Worm (Caenorhabditis elegans) whole organism, L1 larva: ENCODE data around the gene pgp-11.
A peak's percentile ranks its signal among the peaks of the same experiment; 100 is the strongest.

Experiments used
- C04F5.9 ChIP-seq: sonication (generic microtip); optimal IDR thresholded peaks from 2 replicates; lab custom pipeline; 2016; ENCODE audit warnings: missing genetic modification characterization, missing compliant biosample characterization
- C16A3.4 ChIP-seq: fragments of 150-350 bp; optimal IDR thresholded peaks from 2 replicates; lab custom pipeline; 2014; ENCODE audit warnings: missing biosample characterization, missing genetic modification characterization
- F16B12.6 ChIP-seq: fragments of 150-350 bp; optimal IDR thresholded peaks from 2 replicates; lab custom pipeline; 2014; ENCODE audit warnings: missing biosample characterization, missing genetic modification characterization
- alr-1 ChIP-seq: fragments of 200-800 bp; sonication (Bioruptor generic); optimal IDR thresholded peaks from 2 replicates; lab custom pipeline; 2018; ENCODE audit warnings: borderline replicate concordance, mild to moderate bottlenecking, missing genetic modification characterization, missing compliant biosample characterization
- aly-2 ChIP-seq: fragments of 150-350 bp; optimal IDR thresholded peaks from 2 replicates; lab custom pipeline; 2014; ENCODE audit warnings: missing biosample characterization, missing genetic modification characterization
- ama-1 ChIP-seq: fragments of 150-350 bp; optimal IDR thresholded peaks from 2 replicates; lab custom pipeline; 2014
- ceh-63 ChIP-seq: fragments of 200-800 bp; sonication (Bioruptor generic); optimal IDR thresholded peaks from 2 replicates; lab custom pipeline; 2018; ENCODE audit warnings: mild to moderate bottlenecking, missing genetic modification characterization, missing compliant biosample characterization
- ceh-88 ChIP-seq: fragments of 200-800 bp; sonication (Bioruptor generic); IDR thresholded peaks from 2 replicates; pipeline ENCODE4 v1.3.6; 2022; ENCODE audit warnings: missing genetic modification characterization, missing compliant biosample characterization
- ces-1 ChIP-seq: fragments of 150-350 bp; optimal IDR thresholded peaks from 2 replicates; lab custom pipeline; 2014; ENCODE audit warnings: missing biosample characterization, missing genetic modification reagents, missing genetic modification characterization
- efl-1 ChIP-seq, 4 experiments: fragments of 150-350 bp; optimal IDR thresholded peaks in 3 of 4; peaks in 1 of 4; 1 replicate in 1 of 4; 2 replicates in 3 of 4; lab custom pipeline; 2014; ENCODE audit warnings: missing biosample characterization in 2 of 4, missing genetic modification characterization in 2 of 4, missing genetic modification reagents in 2 of 4
- efl-3 ChIP-seq: fragments of 200-800 bp; sonication (Bioruptor generic); optimal IDR thresholded peaks from 2 replicates; lab custom pipeline; 2018; ENCODE audit warnings: mild to moderate bottlenecking, missing genetic modification characterization, missing compliant biosample characterization
- egl-13 ChIP-seq: sonication (generic microtip); optimal IDR thresholded peaks from 2 replicates; lab custom pipeline; 2016; ENCODE audit warnings: missing genotype, missing genetic modification reagents, missing genetic modification characterization, missing compliant biosample characterization
- egl-27 ChIP-seq, 2 experiments: fragments of 150-350 bp in 1 of 2; sonication (generic microtip); optimal IDR thresholded peaks; 3 replicates each; lab custom pipeline; 2017 to 2018; ENCODE audit warnings: missing biosample characterization in 2 of 2, missing genetic modification characterization in 2 of 2, missing genetic modification reagents in 2 of 2
- fkh-4 ChIP-seq: sonication (generic microtip); optimal IDR thresholded peaks from 2 replicates; lab custom pipeline; 2016; ENCODE audit warnings: missing compliant biosample characterization, missing genetic modification characterization, borderline replicate concordance
- fos-1 ChIP-seq: fragments of 150-350 bp; optimal IDR thresholded peaks from 2 replicates; lab custom pipeline; 2014; ENCODE audit warnings: missing biosample characterization, missing genetic modification characterization
- hlh-17 ChIP-seq: fragments of 200-800 bp; sonication (Bioruptor generic); optimal IDR thresholded peaks from 2 replicates; lab custom pipeline; 2018; ENCODE audit warnings: missing genetic modification characterization, mild to moderate bottlenecking, missing compliant biosample characterization, moderate library complexity, borderline replicate concordance
- hlh-4 ChIP-seq: sonication (generic microtip); optimal IDR thresholded peaks from 2 replicates; lab custom pipeline; 2016; ENCODE audit warnings: mild to moderate bottlenecking, missing genetic modification characterization, missing compliant biosample characterization
- irx-1 ChIP-seq: sonication (generic microtip); optimal IDR thresholded peaks from 2 replicates; lab custom pipeline; 2016; ENCODE audit warnings: missing genetic modification characterization, missing compliant biosample characterization
- lin-13 ChIP-seq: fragments of 150-350 bp; optimal IDR thresholded peaks from 2 replicates; lab custom pipeline; 2014; ENCODE audit warnings: missing biosample characterization, missing genetic modification reagents, missing genetic modification characterization
- lin-35 ChIP-seq, 2 experiments: fragments of 150-350 bp; optimal IDR thresholded peaks; 2 replicates each; lab custom pipeline; 2014; ENCODE audit warnings: missing biosample characterization in 2 of 2, missing genetic modification characterization in 2 of 2, missing genetic modification reagents in 2 of 2
- lin-39 ChIP-seq: fragments of 150-350 bp; optimal IDR thresholded peaks from 2 replicates; lab custom pipeline; 2014; ENCODE audit warnings: missing biosample characterization, missing genetic modification reagents, missing genetic modification characterization
- lir-3 ChIP-seq: sonication (generic microtip); optimal IDR thresholded peaks from 2 replicates; lab custom pipeline; 2016; ENCODE audit warnings: mild to moderate bottlenecking, missing genetic modification characterization, moderate library complexity, missing compliant biosample characterization; ENCODE audit not compliant: poor library complexity
- lsy-2 ChIP-seq, 2 experiments: fragments of 150-350 bp; optimal IDR thresholded peaks; 2 replicates each; lab custom pipeline; 2014; ENCODE audit warnings: missing biosample characterization in 2 of 2, missing genetic modification characterization in 2 of 2
- mdl-1 ChIP-seq, 2 experiments: fragments of 150-350 bp; optimal IDR thresholded peaks; 2 replicates each; lab custom pipeline; 2014 to 2017; ENCODE audit warnings: missing biosample characterization in 2 of 2, missing genetic modification characterization in 2 of 2, inconsistent platforms in 1 of 2
- nhr-20 ChIP-seq: sonication (generic microtip); optimal IDR thresholded peaks from 2 replicates; lab custom pipeline; 2016; ENCODE audit warnings: mild to moderate bottlenecking, missing genetic modification characterization, missing compliant biosample characterization
- nhr-237 ChIP-seq: fragments of 150-350 bp; optimal IDR thresholded peaks from 2 replicates; lab custom pipeline; 2014; ENCODE audit warnings: missing biosample characterization, missing genetic modification characterization
- nhr-28 ChIP-seq: fragments of 150-350 bp; optimal IDR thresholded peaks from 2 replicates; lab custom pipeline; 2014; ENCODE audit warnings: missing biosample characterization, missing genetic modification characterization
- nhr-47 ChIP-seq: sonication (generic microtip); optimal IDR thresholded peaks from 2 replicates; lab custom pipeline; 2016; ENCODE audit warnings: mild to moderate bottlenecking, missing genetic modification characterization, moderate library complexity, missing compliant biosample characterization
- nhr-71 ChIP-seq: sonication (generic microtip); optimal IDR thresholded peaks from 2 replicates; lab custom pipeline; 2016; ENCODE audit warnings: mild to moderate bottlenecking, missing genetic modification characterization, moderate library complexity, missing compliant biosample characterization
- nhr-77 ChIP-seq: fragments of 150-350 bp; optimal IDR thresholded peaks from 2 replicates; lab custom pipeline; 2014; ENCODE audit warnings: missing biosample characterization, missing genetic modification characterization
- nhr-90 ChIP-seq: sonication (generic microtip); optimal IDR thresholded peaks from 2 replicates; lab custom pipeline; 2016; ENCODE audit warnings: mild to moderate bottlenecking, missing genetic modification characterization, missing compliant biosample characterization; ENCODE audit not compliant: poor library complexity
- pag-3 ChIP-seq: sonication (generic microtip); optimal IDR thresholded peaks from 2 replicates; lab custom pipeline; 2017; ENCODE audit warnings: missing genetic modification characterization, mild to moderate bottlenecking, missing compliant biosample characterization, antibody characterized with exemption, borderline replicate concordance; ENCODE audit not compliant: insufficient read depth
- pax-3 ChIP-seq: fragments of 200-800 bp; sonication (Bioruptor generic); optimal IDR thresholded peaks from 2 replicates; lab custom pipeline; 2018; ENCODE audit warnings: mild to moderate bottlenecking, missing genetic modification characterization, moderate library complexity, missing compliant biosample characterization
- snpc-4 ChIP-seq: fragments of 150-350 bp; optimal IDR thresholded peaks from 2 replicates; lab custom pipeline; 2014; ENCODE audit warnings: missing biosample characterization, missing genetic modification characterization
- snu-23 ChIP-seq: sonication (generic microtip); optimal IDR thresholded peaks from 2 replicates; lab custom pipeline; 2016; ENCODE audit warnings: missing genetic modification characterization, missing compliant biosample characterization
- sptf-1 ChIP-seq: fragments of 150-350 bp; optimal IDR thresholded peaks from 2 replicates; lab custom pipeline; 2014; ENCODE audit warnings: missing biosample characterization, missing genetic modification characterization
- tbx-2 ChIP-seq: sonication (generic microtip); optimal IDR thresholded peaks from 2 replicates; lab custom pipeline; 2016; ENCODE audit warnings: missing genetic modification characterization, missing compliant biosample characterization
- tlp-1 ChIP-seq: fragments of 150-350 bp; optimal IDR thresholded peaks from 2 replicates; lab custom pipeline; 2014; ENCODE audit warnings: missing biosample characterization, missing genetic modification characterization
- unc-30 ChIP-seq: sonication (generic microtip); optimal IDR thresholded peaks from 2 replicates; lab custom pipeline; 2017; ENCODE audit warnings: missing biosample characterization, missing genetic modification characterization
- unc-98 ChIP-seq: fragments of 200-800 bp; sonication (Bioruptor generic); IDR thresholded peaks from 2 replicates; pipeline ENCODE4 v1.3.6; 2022; ENCODE audit warnings: missing genetic modification characterization, missing compliant biosample characterization
- vab-15 ChIP-seq: sonication (generic microtip); optimal IDR thresholded peaks from 2 replicates; lab custom pipeline; 2017; ENCODE audit warnings: missing genotype, mild to moderate bottlenecking, missing genetic modification characterization, missing compliant biosample characterization
- xbp-1 ChIP-seq: sonication (generic microtip); optimal IDR thresholded peaks from 2 replicates; lab custom pipeline; 2016; ENCODE audit warnings: missing genetic modification characterization, missing compliant biosample characterization
- zag-1 ChIP-seq: fragments of 150-350 bp; optimal IDR thresholded peaks from 2 replicates; lab custom pipeline; 2014; ENCODE audit warnings: missing biosample characterization, missing genetic modification characterization
- zip-4 ChIP-seq: fragments of 200-800 bp; sonication (Bioruptor generic); optimal IDR thresholded peaks from 2 replicates; lab custom pipeline; 2018; ENCODE audit warnings: mild to moderate bottlenecking, missing genetic modification characterization, moderate library complexity, missing compliant biosample characterization
- ztf-11 ChIP-seq, 2 experiments: sonication (generic microtip); optimal IDR thresholded peaks; 2 replicates each; lab custom pipeline; 2016 to 2017; ENCODE audit warnings: missing genetic modification characterization in 2 of 2, missing biosample characterization in 1 of 2, missing compliant biosample characterization in 1 of 2

pgp-11 gene

ce11 chrII:8022461-8022860 is 18.4 kb upstream of the pgp-11 start, which contains the start of gene hda-2:
Gene hda-2 (minus strand): TSS chrII:8022561.
- TF ChIP-seq hlh-4 (tag; lab: Kevin White, UChicago) (no peak), lin-35 (GFP tag; optimal IDR thresholded peaks at IDR 0.05; lab: Kevin White, UChicago) (no peak), nhr-77 (tag; lab: Kevin White, UChicago) (no peak), snpc-4 (no peak), irx-1 (tag; lab: Kevin White, UChicago) (no peak), unc-98 (GFP tag; lab: Robert Waterston, UW) (no peak), lsy-2 (tag; optimal IDR thresholded peaks at IDR 0.05; lab: Kevin White, UChicago) (no peak)

- TF ChIP-seq aly-2 (tag; lab: Kevin White, UChicago), result peak; percentile 47
- no peak for TF ChIP-seq nhr-71 (tag; lab: Kevin White, UChicago)
- TF ChIP-seq egl-27 (tag; optimal IDR thresholded peaks at IDR 0.05; lab: Kevin White, UChicago), result no peak
- TF ChIP-seq ceh-63 (GFP tag; lab: Kevin White, UChicago), result no peak
- no peak for TF ChIP-seq ces-1 (GFP tag; lab: Kevin White, UChicago)
- no peak for TF ChIP-seq efl-1 (optimal IDR thresholded peaks at IDR 0.05; lab: Kevin White, UChicago)
- TF ChIP-seq efl-1 (GFP tag; optimal IDR thresholded peaks at IDR 0.05 in 1 of 2; lab: Kevin White, UChicago), result peak in 1 of 2 experiments; percentile 54
- peak; percentile 20 for TF ChIP-seq nhr-90 (tag; lab: Kevin White, UChicago)
- TF ChIP-seq sptf-1, result no peak
Measured at ce11 chrII:8020580-8021044, 16.6 kb upstream of the pgp-11 start.

- peak; percentile 7 for TF ChIP-seq lir-3 (tag; lab: Kevin White, UChicago)
- TF ChIP-seq efl-1 (optimal IDR thresholded peaks at IDR 0.05; lab: Kevin White, UChicago), result peak in 1 of 2 experiments; percentile 12
- TF ChIP-seq efl-1 (GFP tag; optimal IDR thresholded peaks at IDR 0.05 in 1 of 2; lab: Kevin White, UChicago), result no peak
- TF ChIP-seq egl-13 (tag; lab: Kevin White, UChicago), result no peak
- TF ChIP-seq, all 84 proteins: peak for 2
Measured at ce11 chrII:8017380-8017779, 13.3 kb upstream of the pgp-11 start, which contains the start of gene zyg-11. Gene zyg-11 (plus strand): TSS chrII:8017680.

- TF ChIP-seq zag-1 (tag; lab: Kevin White, UChicago) (no peak), alr-1 (tag; lab: Kevin White, UChicago) (no peak), C16A3.4 (tag; lab: Kevin White, UChicago) (peak; percentile 74), zip-4 (GFP tag; lab: Kevin White, UChicago) (no peak), vab-15 (tag; lab: Kevin White, UChicago) (peak; percentile 83), nhr-77 (tag; lab: Kevin White, UChicago) (no peak), efl-3 (no peak), ztf-11 (tag; optimal IDR thresholded peaks at IDR 0.05; lab: Kevin White, UChicago) (no peak), lin-13 (GFP tag; lab: Kevin White, UChicago) (peak; percentile 56), tlp-1 (tag; lab: Kevin White, UChicago) (no peak), fkh-4 (tag; lab: Kevin White, UChicago) (no peak), pag-3 (tag; lab: Kevin White, UChicago) (no peak), ceh-88 (GFP tag; lab: Robert Waterston, UW) (peak; percentile 22; the same call in 1 of the 2 replicates), fos-1 (no peak), egl-13 (tag; lab: Kevin White, UChicago) (no peak), ama-1 (lab: Kevin White, UChicago) (peak; percentile 32), hlh-17 (no peak), unc-30 (tag; lab: Kevin White, UChicago) (no peak), nhr-47 (tag; lab: Kevin White, UChicago) (peak; percentile 53), nhr-28 (tag; lab: Kevin White, UChicago) (no peak), snu-23 (GFP tag; lab: Kevin White, UChicago) (peak; percentile 88), C04F5.9 (tag; lab: Kevin White, UChicago) (no peak), mdl-1 (tag; optimal IDR thresholded peaks at IDR 0.05; lab: Kevin White, UChicago) (peak; percentile 19 to 95), xbp-1 (tag; lab: Kevin White, UChicago) (peak; percentile 43), nhr-20 (tag; lab: Kevin White, UChicago) (peak; percentile 97), pax-3 (tag; lab: Kevin White, UChicago) (no peak), nhr-237 (no peak), lsy-2 (tag; optimal IDR thresholded peaks at IDR 0.05; lab: Kevin White, UChicago) (peak; percentile 46 to 82), F16B12.6 (tag; lab: Kevin White, UChicago) (no peak), lin-39 (tag; lab: Kevin White, UChicago) (peak; percentile 6), tbx-2 (tag; lab: Kevin White, UChicago) (peak; percentile 69)
Measured at ce11 chrII:8016761-8017160, 12.7 kb upstream of the pgp-11 start.
